Worm (Caenorhabditis elegans) whole organism, L1 larva: ENCODE data around the gene col-138.
"Not testable (repeated sequence)": the region's sequence is repeated elsewhere in the genome, so short reads cannot be mapped to it uniquely, and the experiment has no call there.

Experiments
- C04F5.9 ChIP-seq: sonication (generic microtip); optimal IDR thresholded peaks from 2 replicates; lab custom pipeline; 2016; ENCODE audit warnings: missing genetic modification characterization, missing compliant biosample characterization
- C16A3.4 ChIP-seq: fragments of 150-350 bp; optimal IDR thresholded peaks from 2 replicates; lab custom pipeline; 2014; ENCODE audit warnings: missing biosample characterization, missing genetic modification characterization
- Y116A8C.19 ChIP-seq: sonication (generic microtip); optimal IDR thresholded peaks from 2 replicates; lab custom pipeline; 2016; ENCODE audit warnings: missing compliant biosample characterization, missing genetic modification characterization, borderline replicate concordance
- ceh-63 ChIP-seq: fragments of 200-800 bp; sonication (Bioruptor generic); optimal IDR thresholded peaks from 2 replicates; lab custom pipeline; 2018; ENCODE audit warnings: mild to moderate bottlenecking, missing genetic modification characterization, missing compliant biosample characterization
- ceh-90 ChIP-seq: sonication (generic microtip); optimal IDR thresholded peaks from 2 replicates; lab custom pipeline; 2016; ENCODE audit warnings: missing genetic modification characterization, missing compliant biosample characterization
- ces-1 ChIP-seq: fragments of 150-350 bp; optimal IDR thresholded peaks from 2 replicates; lab custom pipeline; 2014; ENCODE audit warnings: missing biosample characterization, missing genetic modification reagents, missing genetic modification characterization
- dsc-1 ChIP-seq: sonication (generic microtip); optimal IDR thresholded peaks from 2 replicates; lab custom pipeline; 2016; ENCODE audit warnings: mild to moderate bottlenecking, missing genetic modification characterization, missing compliant biosample characterization
- efl-3 ChIP-seq: fragments of 200-800 bp; sonication (Bioruptor generic); optimal IDR thresholded peaks from 2 replicates; lab custom pipeline; 2018; ENCODE audit warnings: mild to moderate bottlenecking, missing genetic modification characterization, missing compliant biosample characterization
- egl-27 ChIP-seq, 2 experiments: fragments of 150-350 bp in 1 of 2; sonication (generic microtip); optimal IDR thresholded peaks; 3 replicates each; lab custom pipeline; 2017 to 2018; ENCODE audit warnings: missing biosample characterization in 2 of 2, missing genetic modification characterization in 2 of 2, missing genetic modification reagents in 2 of 2
- ets-5 ChIP-seq: fragments of 200-800 bp; sonication (Bioruptor generic); IDR thresholded peaks from 2 replicates; pipeline ENCODE4 v1.3.6; 2022; ENCODE audit warnings: missing genetic modification characterization, missing compliant biosample characterization
- fkh-8 ChIP-seq: sonication (generic microtip); optimal IDR thresholded peaks from 2 replicates; lab custom pipeline; 2016; ENCODE audit warnings: mild to moderate bottlenecking, missing genetic modification characterization, missing compliant biosample characterization
- grh-1 ChIP-seq: fragments of 200-800 bp; sonication (Bioruptor generic); IDR thresholded peaks from 2 replicates; pipeline ENCODE4 v1.3.6; 2022; ENCODE audit warnings: missing genetic modification reagents, missing genetic modification characterization, missing compliant biosample characterization
- hlh-4 ChIP-seq: sonication (generic microtip); optimal IDR thresholded peaks from 2 replicates; lab custom pipeline; 2016; ENCODE audit warnings: mild to moderate bottlenecking, missing genetic modification characterization, missing compliant biosample characterization
- hpl-2 ChIP-seq: fragments of 150-350 bp; optimal IDR thresholded peaks from 2 replicates; lab custom pipeline; 2014; ENCODE audit warnings: missing biosample characterization, missing genetic modification reagents, missing genetic modification characterization
- isw-1 ChIP-seq: fragments of 200-800 bp; sonication (Bioruptor generic); IDR thresholded peaks from 2 replicates; pipeline ENCODE4 v1.3.6; 2022; ENCODE audit warnings: missing genetic modification characterization, missing compliant biosample characterization
- lsy-2 ChIP-seq, 2 experiments: fragments of 150-350 bp; optimal IDR thresholded peaks; 2 replicates each; lab custom pipeline; 2014; ENCODE audit warnings: missing biosample characterization in 2 of 2, missing genetic modification characterization in 2 of 2
- mef-2 ChIP-seq: fragments of 150-350 bp; optimal IDR thresholded peaks from 2 replicates; lab custom pipeline; 2014; ENCODE audit warnings: missing biosample characterization, missing genetic modification characterization
- nhr-12 ChIP-seq: sonication (generic microtip); optimal IDR thresholded peaks from 2 replicates; lab custom pipeline; 2017; ENCODE audit warnings: missing biosample characterization, missing genetic modification characterization
- nhr-19 ChIP-seq: fragments of 200-800 bp; sonication (Bioruptor generic); conservative IDR thresholded peaks from 2 replicates; pipeline ENCODE4 v1.3.6; 2022; ENCODE audit warnings: missing genetic modification characterization, missing compliant biosample characterization
- nhr-20 ChIP-seq: sonication (generic microtip); optimal IDR thresholded peaks from 2 replicates; lab custom pipeline; 2016; ENCODE audit warnings: mild to moderate bottlenecking, missing genetic modification characterization, missing compliant biosample characterization
- nhr-71 ChIP-seq: sonication (generic microtip); optimal IDR thresholded peaks from 2 replicates; lab custom pipeline; 2016; ENCODE audit warnings: mild to moderate bottlenecking, missing genetic modification characterization, moderate library complexity, missing compliant biosample characterization
- nhr-84 ChIP-seq: sonication (generic microtip); optimal IDR thresholded peaks from 2 replicates; lab custom pipeline; 2017; ENCODE audit warnings: missing biosample characterization, missing genetic modification characterization
- snpc-4 ChIP-seq: fragments of 150-350 bp; optimal IDR thresholded peaks from 2 replicates; lab custom pipeline; 2014; ENCODE audit warnings: missing biosample characterization, missing genetic modification characterization
- sox-4 ChIP-seq: sonication (generic microtip); optimal IDR thresholded peaks from 2 replicates; lab custom pipeline; 2016; ENCODE audit warnings: missing genetic modification characterization, missing compliant biosample characterization
- sptf-1 ChIP-seq: fragments of 150-350 bp; optimal IDR thresholded peaks from 2 replicates; lab custom pipeline; 2014; ENCODE audit warnings: missing biosample characterization, missing genetic modification characterization
- unc-62 ChIP-seq: fragments of 150-350 bp; optimal IDR thresholded peaks from 2 replicates; lab custom pipeline; 2014; ENCODE audit warnings: missing biosample characterization, missing genetic modification reagents, missing genetic modification characterization
- vab-15 ChIP-seq: sonication (generic microtip); optimal IDR thresholded peaks from 2 replicates; lab custom pipeline; 2017; ENCODE audit warnings: missing genotype, mild to moderate bottlenecking, missing genetic modification characterization, missing compliant biosample characterization
- zip-4 ChIP-seq: fragments of 200-800 bp; sonication (Bioruptor generic); optimal IDR thresholded peaks from 2 replicates; lab custom pipeline; 2018; ENCODE audit warnings: mild to moderate bottlenecking, missing genetic modification characterization, moderate library complexity, missing compliant biosample characterization
- ztf-4 ChIP-seq: fragments of 150-350 bp; optimal IDR thresholded peaks from 2 replicates; lab custom pipeline; 2014; ENCODE audit warnings: missing biosample characterization, missing genetic modification characterization

Gene col-138

DNA sequence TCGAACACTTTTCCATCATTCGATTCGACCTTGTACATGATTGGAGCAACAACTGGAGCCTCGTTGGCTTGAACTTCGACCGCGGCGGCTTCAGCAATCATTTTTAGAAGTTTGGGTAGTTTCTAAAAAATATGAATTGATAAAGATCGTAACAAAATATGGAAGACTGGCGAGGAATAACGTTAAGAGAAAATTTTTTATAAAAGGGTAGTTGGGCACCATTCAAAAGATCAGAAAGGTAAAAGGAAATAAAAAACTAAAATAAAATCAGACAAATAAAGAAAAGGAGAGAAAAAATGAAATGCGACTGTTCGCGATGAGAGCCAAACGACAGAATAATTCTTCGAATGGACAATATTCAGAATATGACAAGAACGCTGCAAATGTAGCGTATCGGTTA is 17.8 kb downstream of the col-138 start, which contains the start of gene skr-8:
skr-8 (minus strand) TSS at position 101 of the 400 bp plus-strand sequence.
- TF ChIP-seq C04F5.9 (tag; lab: Kevin White, UChicago); Y116A8C.19 (tag; lab: Kevin White, UChicago); dsc-1: not testable (repeated sequence)

DNA sequence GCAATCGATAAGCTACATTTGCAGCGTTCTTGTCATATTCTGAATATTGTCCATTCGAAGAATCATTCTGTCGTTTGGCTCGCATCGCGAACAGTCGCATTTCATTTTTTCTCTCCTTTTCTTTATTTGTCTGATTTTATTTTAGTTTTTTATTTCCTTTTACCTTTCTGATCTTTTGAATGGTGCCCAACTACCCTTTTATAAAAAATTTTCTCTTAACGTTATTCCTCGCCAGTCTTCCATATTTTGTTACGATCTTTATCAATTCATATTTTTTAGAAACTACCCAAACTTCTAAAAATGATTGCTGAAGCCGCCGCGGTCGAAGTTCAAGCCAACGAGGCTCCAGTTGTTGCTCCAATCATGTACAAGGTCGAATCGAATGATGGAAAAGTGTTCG is 20.3 kb downstream of the col-138 start, which contains the start of gene skr-9:
skr-9 (plus strand) TSS at position 301 of the 400 bp plus-strand sequence.
- TF ChIP-seq ztf-4; sptf-1 (tag; lab: Kevin White, UChicago); nhr-71: not testable (repeated sequence)

DNA sequence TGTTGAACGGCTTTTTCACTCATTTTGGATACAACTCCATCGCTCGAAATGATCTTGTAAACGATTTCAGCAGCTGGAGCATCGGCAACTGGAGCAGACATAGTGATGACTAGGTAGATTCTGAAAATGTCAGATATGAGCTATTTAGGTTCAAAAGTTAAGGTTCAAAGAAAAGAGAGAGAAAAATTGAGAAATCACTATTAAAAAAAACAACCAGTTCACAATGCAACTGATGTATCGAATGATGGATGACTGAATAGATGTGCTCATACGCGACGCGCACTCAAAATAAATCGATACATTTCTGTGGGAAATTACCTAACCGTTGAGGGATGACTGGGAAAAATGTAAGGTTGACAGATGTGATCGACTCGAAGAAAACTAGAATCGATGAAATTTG is 21.0 kb downstream of the col-138 start, which contains the start of gene skr-13:
skr-13 (minus strand) TSS at position 101 of the 400 bp plus-strand sequence.
- TF ChIP-seq nhr-84 = no peak
- TF ChIP-seq isw-1 (GFP tag; lab: Robert Waterston, UW) = no peak
- TF ChIP-seq snpc-4 (tag; lab: Kevin White, UChicago) = no peak
- no peak for TF ChIP-seq zip-4 (GFP tag; lab: Kevin White, UChicago)

- TF ChIP-seq egl-27 (tag; optimal IDR thresholded peaks at IDR 0.05; lab: Kevin White, UChicago) (no peak), grh-1 (GFP tag; lab: Robert Waterston, UW) (no peak), sox-4 (tag; lab: Kevin White, UChicago) (no peak), C04F5.9 (tag; lab: Kevin White, UChicago) (no peak), ets-5 (no peak), ztf-4 (no peak), unc-62 (GFP tag; lab: Kevin White, UChicago) (no peak), nhr-20 (no peak), nhr-19 (no peak), ces-1 (GFP tag; lab: Kevin White, UChicago) (no peak)
Measured at ce11 chrIV:17153002-17153401, 30.5 kb downstream of the col-138 start.

ce11 chrIV:17150871-17151270 is 32.7 kb downstream of the col-138 start, which contains the start of gene Y116A8C.40:
Y116A8C.40 (minus strand) TSS chrIV:17150971.
- TF ChIP-seq ces-1 (GFP tag; lab: Kevin White, UChicago) (no peak), nhr-12 (no peak), nhr-20 (no peak), mef-2 (tag; lab: Kevin White, UChicago) (no peak), hlh-4 (tag; lab: Kevin White, UChicago) (no peak), Y116A8C.19 (tag; lab: Kevin White, UChicago) (no peak), ceh-63 (GFP tag; lab: Kevin White, UChicago) (no peak), fkh-8 (tag; lab: Kevin White, UChicago) (no peak), vab-15 (tag; lab: Kevin White, UChicago) (no peak), hpl-2 (GFP tag; lab: Kevin White, UChicago) (no peak), lsy-2 (tag; optimal IDR thresholded peaks at IDR 0.05; lab: Kevin White, UChicago) (no peak), ceh-90 (tag; lab: Kevin White, UChicago) (no peak)

DNA sequence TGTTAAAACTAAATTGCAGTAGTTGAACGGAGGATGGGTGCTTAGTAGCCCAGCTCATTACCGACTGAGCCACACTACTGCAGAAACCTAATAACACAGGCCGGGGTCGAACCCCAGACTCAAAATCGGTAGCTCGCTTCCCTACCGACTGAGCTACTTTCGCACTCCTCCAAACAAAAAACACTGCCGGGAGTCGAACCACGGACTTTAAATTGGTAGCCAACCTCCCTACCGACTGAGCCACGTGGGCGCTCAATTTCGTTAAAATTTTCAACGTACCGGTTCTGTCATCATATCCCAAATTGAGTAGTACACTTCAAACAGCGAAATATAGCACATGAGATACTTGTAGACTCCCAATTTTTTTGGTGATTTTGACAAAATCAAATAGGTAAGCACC is 33.1 kb downstream of the col-138 start:
- TF ChIP-seq C16A3.4 (tag; lab: Kevin White, UChicago) = no peak
- TF ChIP-seq efl-3 (GFP tag; lab: Kevin White, UChicago) = no peak
- TF ChIP-seq hpl-2 (GFP tag; lab: Kevin White, UChicago) = no peak
- TF ChIP-seq nhr-71 = no peak
- no peak for TF ChIP-seq nhr-20
- no peak for TF ChIP-seq hlh-4 (tag; lab: Kevin White, UChicago)
- TF ChIP-seq, all 84 proteins: peak for 0
